Worm (Caenorhabditis elegans): Measurements from ENCODE around the gene C04B4.6.

The C04B4.6 gene

ce11 chrX:12227130-12227529, 48.3 kb downstream of the C04B4.6 start:
- TF ChIP-seq unc-62 (GFP tag; optimal IDR thresholded peaks at IDR 0.05), result no peak

ce11 chrX:12225970-12226369, 49.5 kb downstream of the C04B4.6 start, which contains the start of gene cest-9.1:
cest-9.1 (plus strand) TSS chrX:12226182.
- TF ChIP-seq unc-62 (GFP tag; optimal IDR thresholded peaks at IDR 0.05), result no peak
